Worm (Caenorhabditis elegans) whole organism, L4/young adult: ENCODE data around the gene F54E4.3.

Experiments
- W03F9.2 ChIP-seq: fragments of 150-350 bp; optimal IDR thresholded peaks from 2 replicates; lab custom pipeline; 2014; ENCODE audit warnings: missing biosample characterization, missing genetic modification characterization
- dao-5 ChIP-seq: sonication (generic microtip); optimal IDR thresholded peaks from 2 replicates; lab custom pipeline; 2016; ENCODE audit warnings: missing genotype, missing genetic modification characterization, moderate library complexity, missing compliant biosample characterization
- him-1 ChIP-seq: sonication (generic microtip); optimal IDR thresholded peaks from 2 replicates; lab custom pipeline; 2016; ENCODE audit warnings: missing genotype, missing genetic modification reagents, missing genetic modification characterization, missing compliant biosample characterization

F54E4.3 gene

DNA sequence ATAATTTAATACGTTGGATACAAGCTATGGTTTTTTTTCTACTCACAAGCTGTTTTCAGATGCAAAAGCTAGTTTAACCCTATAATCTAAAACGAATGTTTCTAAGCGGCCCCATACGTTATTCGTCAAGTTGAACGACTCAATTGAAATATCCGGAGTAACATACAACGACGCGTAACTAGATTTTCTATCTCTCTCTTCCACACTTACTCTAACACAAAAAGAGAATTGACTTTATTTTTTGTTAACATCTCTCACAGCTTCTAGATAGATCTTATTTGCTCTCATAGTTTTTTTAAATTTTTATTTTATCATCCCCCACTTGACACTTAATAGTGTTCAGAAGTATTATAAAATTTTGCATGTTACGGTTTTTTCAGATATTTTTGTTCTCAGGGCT is 43.0 kb downstream of the F54E4.3 start:
- TF ChIP-seq him-1 (tag; lab: Kevin White, UChicago) = no peak
- TF ChIP-seq W03F9.2 (tag; lab: Kevin White, UChicago) = no peak
- no peak for TF ChIP-seq dao-5 (tag; lab: Kevin White, UChicago)

DNA sequence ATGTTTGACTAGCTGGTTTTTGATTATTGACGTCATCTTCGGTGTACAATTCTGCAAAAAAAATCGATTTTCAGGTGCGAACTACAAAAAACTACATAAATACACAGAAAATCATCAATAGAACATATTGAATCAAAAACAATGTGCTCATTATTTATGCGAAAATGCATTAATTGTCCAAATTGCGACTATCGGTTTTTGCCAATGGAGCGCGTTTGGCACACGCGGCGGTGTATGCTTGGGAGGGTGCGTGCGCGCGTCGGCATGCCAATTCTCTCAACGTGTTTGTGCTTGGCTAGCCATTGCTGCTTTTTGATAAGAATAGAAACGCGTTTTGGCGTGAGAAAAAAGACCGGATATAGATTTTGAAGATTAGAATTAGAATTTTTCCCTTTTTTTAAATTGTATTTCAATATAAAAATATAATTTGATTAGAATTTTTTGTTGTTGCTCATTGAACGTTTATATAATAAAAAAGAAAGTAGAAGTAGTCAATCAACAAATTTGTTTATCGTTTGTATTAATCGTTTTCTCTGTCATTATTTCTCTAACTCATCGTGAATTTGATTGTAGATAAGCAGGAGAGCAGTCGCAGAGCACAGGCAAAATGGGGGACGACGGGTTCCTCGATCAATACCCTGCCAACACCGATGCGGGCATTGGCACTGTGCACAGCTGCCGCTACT is 47.0 kb downstream of the F54E4.3 start, which contains the start of the genes C44H4.4 and tap-1:
Gene C44H4.4 (minus strand): TSS at position 51 of the 686 bp plus-strand sequence.
Gene tap-1 (plus strand): TSS at position 574 of the 686 bp plus-strand sequence.
- TF ChIP-seq W03F9.2 (tag; lab: Kevin White, UChicago) = no peak
- no peak for TF ChIP-seq dao-5 (tag; lab: Kevin White, UChicago)
- TF ChIP-seq him-1 (tag; lab: Kevin White, UChicago) = no peak

DNA sequence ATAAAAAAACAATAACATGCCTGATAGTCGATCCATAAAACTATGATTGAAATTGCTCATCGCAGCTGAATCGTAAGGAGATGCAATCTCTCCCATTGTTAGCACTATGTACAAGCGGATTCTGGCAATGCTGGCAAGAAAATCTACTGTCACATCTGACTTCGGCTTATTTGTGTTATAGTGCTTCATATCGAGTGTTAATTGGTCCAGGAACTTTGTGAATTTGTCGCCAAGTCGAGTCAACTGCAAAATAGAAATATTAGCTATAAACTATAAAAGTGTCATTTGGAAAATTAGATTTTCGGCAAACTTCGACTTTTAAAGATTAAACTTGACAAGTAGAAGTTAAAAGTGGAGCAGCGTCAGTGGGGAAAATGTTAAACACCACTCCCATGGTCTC is 51.9 kb downstream of the F54E4.3 start:
- TF ChIP-seq dao-5 (tag; lab: Kevin White, UChicago) = no peak
- no peak for TF ChIP-seq him-1 (tag; lab: Kevin White, UChicago)
- no peak for TF ChIP-seq W03F9.2 (tag; lab: Kevin White, UChicago)
